Fruit fly (Drosophila melanogaster) whole organism: Measurements from ENCODE around the gene Reg-2.

Experiments used
- CG8478 ChIP-seq: fragments of >200 bp; optimal IDR thresholded peaks from 2 replicates; lab custom pipeline; 2018; ENCODE audit warnings: inconsistent platforms
- Dll ChIP-seq: fragments of >200 bp; optimal IDR thresholded peaks from 2 replicates; lab custom pipeline; 2017
- EcR ChIP-seq, 2 experiments: fragments of >200 bp; optimal IDR thresholded peaks; 2 replicates each; lab custom pipeline; 2017; ENCODE audit warnings: missing biosample characterization in 2 of 2, missing genetic modification characterization in 2 of 2, missing genetic modification reagents in 2 of 2
- pan ChIP-seq: fragments of >200 bp; optimal IDR thresholded peaks from 2 replicates; lab custom pipeline; 2017
- psq ChIP-seq: fragments of >200 bp; optimal IDR thresholded peaks from 2 replicates; lab custom pipeline; 2017
- usp ChIP-seq: fragments of >200 bp; optimal IDR thresholded peaks from 2 replicates; lab custom pipeline; 2017; ENCODE audit warnings: missing biosample characterization, missing genetic modification characterization, mixed read lengths

Reg-2 gene

dm6 chr3L:606490-607327 is at the start of gene Reg-2:
Reg-2 (minus strand) TSS chr3L:606569.
- TF ChIP-seq CG8478 (lab: Kevin White, UChicago) (no peak), usp (GFP tag; lab: Kevin White, UChicago) (no peak), EcR (GFP tag; optimal IDR thresholded peaks at IDR 0.05; lab: Kevin White, UChicago) (no peak), Dll (lab: Kevin White, UChicago) (no peak), pan (lab: Kevin White, UChicago) (no peak), psq (lab: Kevin White, UChicago) (no peak)

dm6 chr3L:654019-654418 is 47.6 kb upstream of the Reg-2 start, which contains the start of the genes MED30 and Rev1:
MED30 (minus strand) TSS chr3L:654089.
Rev1 (plus strand) TSS chr3L:654363.
- TF ChIP-seq Dll (lab: Kevin White, UChicago) (no peak), psq (lab: Kevin White, UChicago) (no peak), CG8478 (lab: Kevin White, UChicago) (no peak), EcR (GFP tag; optimal IDR thresholded peaks at IDR 0.05; lab: Kevin White, UChicago) (no peak), usp (GFP tag; lab: Kevin White, UChicago) (no peak), pan (lab: Kevin White, UChicago) (no peak)

- no peak for TF ChIP-seq psq (lab: Kevin White, UChicago)
These were observed 46.3 kb upstream of the Reg-2 start, which contains the start of gene CG3402 for dm6 chr3L:652637-653036. CG3402 (minus strand) TSS chr3L:652881.

- TF ChIP-seq Dll (lab: Kevin White, UChicago) (peak; percentile 50), EcR (GFP tag; optimal IDR thresholded peaks at IDR 0.05; lab: Kevin White, UChicago) (no peak)
These were observed 42.8 kb upstream of the Reg-2 start for dm6 chr3L:649025-649769.

- TF ChIP-seq pan (lab: Kevin White, UChicago) (no peak), psq (lab: Kevin White, UChicago) (no peak), CG8478 (lab: Kevin White, UChicago) (no peak), Dll (lab: Kevin White, UChicago) (no peak), EcR (GFP tag; optimal IDR thresholded peaks at IDR 0.05; lab: Kevin White, UChicago) (no peak), usp (GFP tag; lab: Kevin White, UChicago) (no peak)
These were observed 42.0 kb upstream of the Reg-2 start, which contains the start of gene Gale for dm6 chr3L:648155-649024. Gale (plus strand) TSS chr3L:648555.

dm6 chr3L:647529-647928 is 41.2 kb upstream of the Reg-2 start:
- no peak for TF ChIP-seq pan (lab: Kevin White, UChicago)
- TF ChIP-seq usp (GFP tag; lab: Kevin White, UChicago): no peak
- TF ChIP-seq EcR (GFP tag; optimal IDR thresholded peaks at IDR 0.05; lab: Kevin White, UChicago): no peak
- no peak for TF ChIP-seq Dll (lab: Kevin White, UChicago)
- TF ChIP-seq CG8478 (lab: Kevin White, UChicago): no peak
- TF ChIP-seq psq (lab: Kevin White, UChicago): no peak

dm6 chr3L:645426-646036 is 39.2 kb upstream of the Reg-2 start:
- TF ChIP-seq pan (lab: Kevin White, UChicago) (no peak), Dll (lab: Kevin White, UChicago) (no peak), psq (lab: Kevin White, UChicago) (no peak), usp (GFP tag; lab: Kevin White, UChicago) (no peak), EcR (GFP tag; optimal IDR thresholded peaks at IDR 0.05; lab: Kevin White, UChicago) (no peak), CG8478 (lab: Kevin White, UChicago) (no peak)

- no peak for TF ChIP-seq EcR (GFP tag; optimal IDR thresholded peaks at IDR 0.05; lab: Kevin White, UChicago)
- TF ChIP-seq CG8478 (lab: Kevin White, UChicago): no peak
- no peak for TF ChIP-seq pan (lab: Kevin White, UChicago)
- no peak for TF ChIP-seq psq (lab: Kevin White, UChicago)
- TF ChIP-seq Dll (lab: Kevin White, UChicago): no peak
- TF ChIP-seq usp (GFP tag; lab: Kevin White, UChicago): no peak
These were observed 37.8 kb upstream of the Reg-2 start for dm6 chr3L:644111-644718.

- no peak for TF ChIP-seq Dll (lab: Kevin White, UChicago)
- TF ChIP-seq EcR (GFP tag; optimal IDR thresholded peaks at IDR 0.05; lab: Kevin White, UChicago): no peak
- TF ChIP-seq CG8478 (lab: Kevin White, UChicago): no peak
- TF ChIP-seq usp (GFP tag; lab: Kevin White, UChicago): no peak
- no peak for TF ChIP-seq pan (lab: Kevin White, UChicago)
- no peak for TF ChIP-seq psq (lab: Kevin White, UChicago)
These were observed 36.7 kb upstream of the Reg-2 start for dm6 chr3L:642865-643738.
